Fruit fly (Drosophila melanogaster): ENCODE data around the gene CG8460.

CG8460 gene

DNA sequence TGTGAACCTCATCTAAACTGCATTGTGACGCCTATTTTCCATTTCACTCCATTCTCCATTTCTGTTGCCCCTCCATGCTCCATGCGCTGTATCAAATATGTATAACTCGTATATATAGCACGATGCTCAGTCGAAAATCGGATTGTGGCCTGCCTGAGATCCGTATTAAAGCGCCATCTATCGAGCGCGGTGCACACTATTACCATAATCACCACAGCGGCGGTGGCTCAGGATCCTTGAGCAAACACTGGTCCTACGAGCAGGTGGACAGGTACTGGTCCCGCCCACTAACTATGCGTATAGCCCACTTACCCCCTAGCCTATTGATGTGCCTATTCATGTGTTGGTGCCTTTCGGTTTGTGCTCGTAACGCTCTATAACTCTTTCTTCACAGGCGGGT, 12.0 kb upstream of the CG8460 start:
- TF ChIP-seq Sp1 (GFP tag; optimal IDR thresholded peaks at IDR 0.05) (no peak), rgr (GFP tag; optimal IDR thresholded peaks at IDR 0.05) (no peak), psq (GFP tag; optimal IDR thresholded peaks at IDR 0.05) (no peak), brk (GFP tag; optimal IDR thresholded peaks at IDR 0.05) (no peak), GATAd (GFP tag; optimal IDR thresholded peaks at IDR 0.05) (no peak), lola (GFP tag; optimal IDR thresholded peaks at IDR 0.05) (no peak), Rel (GFP tag; optimal IDR thresholded peaks at IDR 0.05) (no peak), Rel (tag; optimal IDR thresholded peaks at IDR 0.05) (no peak), ey (GFP tag; optimal IDR thresholded peaks at IDR 0.05) (no peak), Hr78 (GFP tag; optimal IDR thresholded peaks at IDR 0.05) (no peak), Hnf4 (GFP tag; optimal IDR thresholded peaks at IDR 0.05) (no peak), N (GFP tag; optimal IDR thresholded peaks at IDR 0.05) (no peak), HLH106 (tag; optimal IDR thresholded peaks at IDR 0.05) (no peak), h (GFP tag; optimal IDR thresholded peaks at IDR 0.05) (no peak), usp (GFP tag; optimal IDR thresholded peaks at IDR 0.05) (no peak), foxo (GFP tag; optimal IDR thresholded peaks at IDR 0.05) (no peak), CG9705 (GFP tag; optimal IDR thresholded peaks at IDR 0.05) (no peak), Myc (optimal IDR thresholded peaks at IDR 0.05) (no peak), CrebA (GFP tag; optimal IDR thresholded peaks at IDR 0.05; ENCODE audit: borderline replicate concordance) (no peak)

DNA sequence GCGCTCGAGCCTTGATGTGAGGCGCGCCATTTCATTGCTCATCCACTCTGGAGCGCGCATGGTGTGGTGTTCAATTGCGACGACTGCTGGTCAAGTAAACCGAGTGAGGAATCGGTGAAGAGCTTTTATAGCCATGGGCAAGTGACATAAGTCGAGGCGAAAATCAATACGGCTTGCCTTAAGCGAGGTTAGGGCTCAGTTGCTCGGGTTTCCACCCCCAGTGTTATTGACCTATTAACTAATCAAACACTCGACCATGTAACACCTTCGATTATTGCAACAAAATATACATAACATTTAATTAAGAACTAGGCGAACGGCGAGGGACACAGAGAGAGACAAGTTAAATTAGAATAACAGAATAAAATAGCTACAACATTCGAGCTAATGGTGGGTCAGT, 6.3 kb upstream of the CG8460 start, which contains the start of gene CG34134:
Gene CG34134, minus strand, starts transcription at position 101 of the 400 bp plus-strand sequence.
- TF ChIP-seq GATAd (GFP tag; optimal IDR thresholded peaks at IDR 0.05) (no peak), Sp1 (GFP tag; optimal IDR thresholded peaks at IDR 0.05) (no peak), Rel (GFP tag; optimal IDR thresholded peaks at IDR 0.05) (no peak), Rel (tag; optimal IDR thresholded peaks at IDR 0.05) (no peak), psq (GFP tag; optimal IDR thresholded peaks at IDR 0.05) (no peak), brk (GFP tag; optimal IDR thresholded peaks at IDR 0.05) (no peak), usp (GFP tag; optimal IDR thresholded peaks at IDR 0.05) (no peak), Mio (GFP tag; optimal IDR thresholded peaks at IDR 0.05) (no peak), CG9705 (GFP tag; optimal IDR thresholded peaks at IDR 0.05) (no peak), lola (GFP tag; optimal IDR thresholded peaks at IDR 0.05) (no peak), CrebA (GFP tag; optimal IDR thresholded peaks at IDR 0.05; ENCODE audit: borderline replicate concordance) (no peak), Hr78 (GFP tag; optimal IDR thresholded peaks at IDR 0.05) (no peak)

DNA sequence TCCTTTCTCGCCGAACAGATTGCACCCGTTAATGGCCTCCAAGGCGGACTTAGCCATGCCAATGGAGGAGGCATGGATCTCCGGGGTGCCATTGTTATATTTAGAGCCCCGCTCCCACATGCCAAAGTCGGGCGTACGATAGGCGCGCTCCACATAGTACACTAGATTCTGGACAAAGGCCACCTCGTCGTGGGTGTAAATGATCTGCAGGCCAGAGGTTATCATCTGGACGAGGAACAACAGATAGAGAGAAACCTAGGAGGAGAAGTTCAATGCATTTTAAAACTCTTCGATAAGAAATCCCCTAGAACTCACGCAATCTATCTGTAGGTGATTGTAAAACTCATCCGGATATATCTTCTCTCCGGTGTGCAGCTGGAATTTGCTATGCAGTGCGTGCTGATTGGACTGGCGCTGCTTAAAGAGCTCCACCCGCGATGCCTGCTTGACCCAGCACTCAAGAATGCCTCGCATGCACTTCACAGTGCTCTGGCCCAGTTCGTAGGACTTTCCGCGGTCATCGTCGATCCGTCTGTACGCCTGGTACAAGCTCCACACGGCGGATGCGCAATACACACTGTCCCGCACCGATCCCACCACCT, 1.2 kb upstream of the CG8460 start:
- TF ChIP-seq br (GFP tag; optimal IDR thresholded peaks at IDR 0.05) (peak; percentile 15), pan (optimal IDR thresholded peaks at IDR 0.05) (no peak), Mio (GFP tag; optimal IDR thresholded peaks at IDR 0.05) (no peak)

DNA sequence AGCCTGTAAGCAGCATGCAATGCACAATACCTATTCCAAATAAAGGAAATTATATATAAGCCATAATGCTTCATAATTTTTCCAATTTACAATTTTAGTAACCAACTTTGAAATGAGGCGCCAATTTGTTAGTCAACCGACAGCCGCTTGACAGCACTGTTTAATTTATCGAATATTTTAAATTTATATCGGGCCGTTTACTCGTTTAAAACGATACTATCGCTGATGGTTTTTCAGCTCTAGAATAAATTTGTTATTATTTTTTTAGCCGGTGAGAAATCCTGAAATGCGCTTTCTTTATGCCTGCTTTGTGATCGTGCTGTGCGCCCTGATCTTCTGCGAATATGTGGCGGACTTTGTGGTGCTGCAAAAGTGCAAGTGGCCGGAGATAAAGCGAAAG, 1.8 kb downstream of the CG8460 start, which contains the start of gene PGAP5:
Gene PGAP5, plus strand, starts transcription at position 126 of the 400 bp plus-strand sequence.
- TF ChIP-seq br (GFP tag; optimal IDR thresholded peaks at IDR 0.05) (peak; percentile 39), dsf (GFP tag; optimal IDR thresholded peaks at IDR 0.05; ENCODE audit: borderline replicate concordance) (peak; percentile 13), sv (GFP tag; optimal IDR thresholded peaks at IDR 0.05) (peak; percentile 12), Hr78 (GFP tag; optimal IDR thresholded peaks at IDR 0.05) (no peak), woc (GFP tag; optimal IDR thresholded peaks at IDR 0.05) (no peak), Hnf4 (GFP tag; optimal IDR thresholded peaks at IDR 0.05) (peak; percentile 77), Jra (GFP tag; optimal IDR thresholded peaks at IDR 0.05) (peak; percentile 3), Hr83 (GFP tag; optimal IDR thresholded peaks at IDR 0.05; ENCODE audit: poor library complexity, severe bottlenecking) (peak; percentile 10)

DNA sequence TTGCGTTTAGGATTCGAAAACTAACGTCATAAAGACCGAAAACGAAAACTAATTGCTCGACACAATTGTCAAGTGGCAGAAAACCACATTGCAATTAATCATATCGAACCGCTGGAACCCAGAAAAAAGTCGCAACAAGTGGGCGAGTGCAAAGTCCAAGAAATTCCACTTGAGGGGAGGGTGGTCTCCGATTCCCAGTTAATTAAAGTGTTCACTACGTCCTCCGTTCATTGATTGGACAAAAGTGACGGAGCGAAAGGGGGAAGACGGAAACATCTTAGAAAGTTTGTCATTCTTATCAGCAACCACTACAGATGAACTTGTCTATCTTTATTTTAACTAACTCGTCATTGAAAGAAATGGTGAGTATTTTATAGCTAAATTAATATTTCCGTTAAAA, 5.6 kb downstream of the CG8460 start:
- no peak for TF ChIP-seq Hr78 (GFP tag; optimal IDR thresholded peaks at IDR 0.05)
- no peak for TF ChIP-seq Rel (GFP tag; optimal IDR thresholded peaks at IDR 0.05)
- TF ChIP-seq Rel (tag; optimal IDR thresholded peaks at IDR 0.05): no peak
- TF ChIP-seq Hnf4 (GFP tag; optimal IDR thresholded peaks at IDR 0.05): peak; percentile 10
- TF ChIP-seq Sp1 (GFP tag; optimal IDR thresholded peaks at IDR 0.05): no peak
- no peak for TF ChIP-seq ey (GFP tag; optimal IDR thresholded peaks at IDR 0.05)

DNA sequence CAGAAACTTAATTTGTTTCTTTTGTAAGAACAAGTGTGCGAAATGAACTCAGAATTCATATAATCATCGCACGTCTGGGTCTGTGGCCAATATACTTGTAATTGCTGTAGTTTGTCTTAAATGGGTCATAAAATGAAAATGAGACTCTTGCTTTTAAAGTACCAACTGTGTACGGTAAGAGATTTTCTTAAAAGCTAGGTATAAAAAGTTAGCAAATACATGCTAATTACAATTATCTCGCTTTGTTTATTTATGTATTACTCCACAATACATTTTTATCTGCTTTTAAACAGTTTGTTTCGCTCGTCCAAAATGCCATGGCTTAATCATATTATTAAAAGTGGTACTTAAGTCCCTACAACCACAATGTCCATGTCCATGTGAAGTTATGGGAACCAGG, 6.8 kb downstream of the CG8460 start:
- no peak for TF ChIP-seq Vsx2 (GFP tag; optimal IDR thresholded peaks at IDR 0.05; ENCODE audit: partially characterized antibody)
- no peak for TF ChIP-seq pan (optimal IDR thresholded peaks at IDR 0.05)
- no peak for TF ChIP-seq Hr83 (GFP tag; optimal IDR thresholded peaks at IDR 0.05; ENCODE audit: poor library complexity, severe bottlenecking)
- TF ChIP-seq jim (GFP tag; optimal IDR thresholded peaks at IDR 0.05): no peak
- no peak for TF ChIP-seq lola (GFP tag; optimal IDR thresholded peaks at IDR 0.05)
- no peak for TF ChIP-seq CG9705 (GFP tag; optimal IDR thresholded peaks at IDR 0.05)
- TF ChIP-seq N (GFP tag; optimal IDR thresholded peaks at IDR 0.05): no peak
- no peak for TF ChIP-seq GATAd (GFP tag; optimal IDR thresholded peaks at IDR 0.05)
- no peak for TF ChIP-seq CG32264 (GFP tag; optimal IDR thresholded peaks at IDR 0.05)
- no peak for TF ChIP-seq dl (GFP tag; optimal IDR thresholded peaks at IDR 0.05; ENCODE audit: insufficient read depth in 1 of 2, partially characterized antibody in 2 of 2)
- TF ChIP-seq fru (GFP tag; optimal IDR thresholded peaks at IDR 0.05): no peak
- TF ChIP-seq Sp1 (GFP tag; optimal IDR thresholded peaks at IDR 0.05): no peak
- TF ChIP-seq Mio (GFP tag; optimal IDR thresholded peaks at IDR 0.05): no peak
